Worm (Caenorhabditis elegans) whole organism, L4/young adult: ENCODE results near the gene R10E8.5.
A peak's percentile ranks its signal among the peaks of the same experiment; 100 is the strongest.
"Not testable (repeated sequence)": the region's sequence is repeated elsewhere in the genome, so short reads cannot be mapped to it uniquely, and the experiment has no call there.

Source experiments
- W03F9.2 ChIP-seq: fragments of 150-350 bp; optimal IDR thresholded peaks from 2 replicates; lab custom pipeline; 2014; ENCODE audit warnings: missing biosample characterization, missing genetic modification characterization
- dao-5 ChIP-seq: sonication (generic microtip); optimal IDR thresholded peaks from 2 replicates; lab custom pipeline; 2016; ENCODE audit warnings: missing genotype, missing genetic modification characterization, moderate library complexity, missing compliant biosample characterization
- him-1 ChIP-seq: sonication (generic microtip); optimal IDR thresholded peaks from 2 replicates; lab custom pipeline; 2016; ENCODE audit warnings: missing genotype, missing genetic modification reagents, missing genetic modification characterization, missing compliant biosample characterization

Gene R10E8.5

ce11 chrV:18254483-18254882 is at the start of gene R10E8.5:
Gene R10E8.5, plus strand, starts transcription at chrV:18254783.
- no peak for TF ChIP-seq him-1 (tag; lab: Kevin White, UChicago)
- no peak for TF ChIP-seq dao-5
- no peak for TF ChIP-seq W03F9.2 (tag; lab: Kevin White, UChicago)

DNA sequence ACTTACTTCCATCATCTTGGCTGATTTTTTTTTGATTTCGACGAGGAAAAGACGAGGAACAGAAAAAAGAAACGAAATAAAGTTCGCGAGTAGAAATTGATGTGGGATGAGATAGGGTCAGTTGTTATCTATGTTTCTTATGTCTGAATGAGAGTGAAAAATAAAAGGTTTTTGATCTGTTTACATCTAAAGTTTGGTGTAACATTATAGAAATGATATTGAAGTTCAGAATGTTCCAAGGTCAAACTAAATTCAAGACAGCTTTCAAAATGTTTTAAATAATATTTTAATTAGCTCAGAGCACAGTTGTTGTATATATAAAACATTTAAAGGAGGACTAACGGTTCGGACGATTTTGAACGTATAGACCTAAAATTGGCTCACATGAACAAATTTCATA is 45.5 kb upstream of the R10E8.5 start, which contains the start of gene F16H6.7:
F16H6.7 (minus strand) TSS at position 101 of the 400 bp plus-strand sequence.
- TF ChIP-seq him-1 (tag; lab: Kevin White, UChicago), result no peak
- TF ChIP-seq W03F9.2 (tag; lab: Kevin White, UChicago), result no peak
- no peak for TF ChIP-seq dao-5

- TF ChIP-seq W03F9.2 (tag; lab: Kevin White, UChicago), result no peak
- TF ChIP-seq him-1 (tag; lab: Kevin White, UChicago), result no peak
- no peak for TF ChIP-seq dao-5
Observed at ce11 chrV:18212848-18213247, 41.7 kb upstream of the R10E8.5 start.

ce11 chrV:18216175-18216574 is 38.4 kb upstream of the R10E8.5 start, which contains the start of gene F16H6.8:
Gene F16H6.8, minus strand, starts transcription at chrV:18216275.
- TF ChIP-seq W03F9.2 (tag; lab: Kevin White, UChicago); him-1 (tag; lab: Kevin White, UChicago); dao-5: not testable (repeated sequence)

- not testable (repeated sequence) for TF ChIP-seq him-1 (tag; lab: Kevin White, UChicago); W03F9.2 (tag; lab: Kevin White, UChicago); dao-5
Observed at ce11 chrV:18216784-18217183, 37.8 kb upstream of the R10E8.5 start, which contains the start of gene F16H6.9. Gene F16H6.9, plus strand, starts transcription at chrV:18217084.

ce11 chrV:18224353-18224752 is 30.2 kb upstream of the R10E8.5 start, which contains the start of gene F16H6.10:
Gene F16H6.10, minus strand, starts transcription at chrV:18224453.
- TF ChIP-seq him-1 (tag; lab: Kevin White, UChicago), result no peak
- TF ChIP-seq W03F9.2 (tag; lab: Kevin White, UChicago), result no peak
- no peak for TF ChIP-seq dao-5

ce11 chrV:18235808-18236207 is 18.8 kb upstream of the R10E8.5 start:
- TF ChIP-seq W03F9.2 (tag; lab: Kevin White, UChicago) (no peak), dao-5 (no peak), him-1 (tag; lab: Kevin White, UChicago) (no peak)

DNA sequence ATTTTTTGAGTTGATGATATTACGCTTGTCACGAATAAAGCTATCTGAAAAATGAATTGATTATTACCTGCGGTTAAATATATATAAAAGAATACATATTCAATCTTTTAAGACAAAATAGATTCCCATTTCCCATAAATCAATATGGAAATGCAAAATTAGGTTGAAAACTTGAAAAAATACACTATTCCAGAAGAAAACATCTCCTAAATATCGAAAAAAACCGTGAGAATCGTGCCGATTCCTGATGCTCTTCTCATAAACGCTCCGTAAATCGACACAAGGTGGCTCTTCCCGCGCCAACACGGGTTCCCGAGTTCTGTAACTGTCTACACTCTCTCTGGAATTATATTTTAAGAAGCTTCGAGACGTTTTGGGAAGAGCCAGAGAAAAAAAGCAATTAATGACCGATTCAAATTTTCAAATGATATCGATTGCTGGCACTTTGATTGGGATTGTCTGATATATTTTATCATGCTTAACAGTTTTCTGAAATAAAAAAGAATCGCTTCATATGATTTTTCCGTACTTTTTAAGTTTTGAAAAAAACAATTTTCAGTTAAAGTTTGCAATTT is 17.8 kb upstream of the R10E8.5 start, which contains the start of gene R10E8.3:
R10E8.3 (minus strand) TSS at position 51 of the 575 bp plus-strand sequence.
- TF ChIP-seq him-1 (tag; lab: Kevin White, UChicago) (no peak), W03F9.2 (tag; lab: Kevin White, UChicago) (no peak), dao-5 (no peak)

DNA sequence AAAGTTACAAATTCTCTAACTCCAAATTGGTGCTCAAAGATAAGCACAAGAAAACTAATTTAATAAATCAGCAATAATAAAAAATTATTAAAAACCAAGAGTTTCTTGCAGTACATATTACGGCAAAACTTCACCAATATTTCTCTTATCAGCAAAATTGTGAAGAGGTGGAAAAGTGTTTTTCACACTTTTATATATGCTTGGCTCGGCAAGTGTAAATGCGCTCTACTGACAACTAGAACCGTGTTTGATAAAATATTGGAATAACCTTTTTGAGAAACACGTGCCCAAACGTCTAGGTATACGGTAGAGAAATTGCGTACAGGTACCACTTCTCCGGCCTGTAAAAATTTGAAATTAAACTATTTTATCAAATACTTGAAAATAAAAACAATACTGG is 13.3 kb upstream of the R10E8.5 start, which contains the start of gene R10E8.8:
R10E8.8 (minus strand) TSS at position 343 of the 400 bp plus-strand sequence.
- TF ChIP-seq W03F9.2 (tag; lab: Kevin White, UChicago) (peak; percentile 30), dao-5 (no peak)

DNA sequence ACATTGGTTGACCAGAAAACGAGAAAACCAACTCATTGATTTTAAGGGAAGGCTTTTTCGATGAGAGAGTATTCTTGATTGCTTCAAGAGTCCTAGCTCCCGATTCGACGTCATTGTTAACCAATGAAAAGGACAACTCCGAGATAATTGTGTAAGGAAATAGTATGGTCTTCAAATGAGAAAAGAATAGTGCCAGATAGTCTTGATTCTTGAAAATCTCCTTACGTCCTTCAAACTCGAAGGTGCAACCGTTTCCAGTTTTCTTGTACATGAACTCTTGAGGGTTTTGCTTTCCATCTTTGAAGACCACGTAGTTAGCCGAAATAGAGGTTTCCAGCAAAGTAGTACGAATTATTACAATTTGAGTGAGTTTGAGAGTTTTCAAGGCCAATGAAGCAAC is 11.4 kb upstream of the R10E8.5 start:
- no peak for TF ChIP-seq dao-5
- TF ChIP-seq W03F9.2 (tag; lab: Kevin White, UChicago), result no peak
- no peak for TF ChIP-seq him-1 (tag; lab: Kevin White, UChicago)

ce11 chrV:18244408-18244807 is 10.2 kb upstream of the R10E8.5 start:
- no peak for TF ChIP-seq dao-5
- no peak for TF ChIP-seq him-1 (tag; lab: Kevin White, UChicago)
- TF ChIP-seq W03F9.2 (tag; lab: Kevin White, UChicago), result no peak

- TF ChIP-seq dao-5 (no peak), him-1 (tag; lab: Kevin White, UChicago) (no peak)
Observed at ce11 chrV:18246077-18246476, 8.5 kb upstream of the R10E8.5 start.

DNA sequence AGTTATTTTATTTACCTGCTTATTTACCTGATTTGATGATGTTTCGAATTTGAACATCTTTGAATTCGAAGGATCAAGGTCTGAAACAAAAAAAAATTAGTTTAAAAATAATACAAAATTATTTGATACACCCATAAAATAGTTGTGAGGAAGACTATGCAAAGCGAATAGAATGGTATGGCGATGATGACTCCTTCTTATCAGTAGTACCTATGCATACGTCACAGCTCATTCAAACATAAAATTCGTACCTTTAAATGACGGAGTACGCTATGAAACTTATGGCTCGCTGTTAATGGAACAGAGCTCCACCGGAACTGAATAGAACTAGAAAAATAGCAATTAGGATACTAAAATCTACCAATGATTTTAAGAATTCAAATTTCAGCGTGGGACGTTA is 2.3 kb upstream of the R10E8.5 start, which contains the start of gene R10E8.1:
R10E8.1 (minus strand) TSS at position 178 of the 400 bp plus-strand sequence.
- TF ChIP-seq him-1 (tag; lab: Kevin White, UChicago) (no peak), dao-5 (no peak), W03F9.2 (tag; lab: Kevin White, UChicago) (no peak)

- TF ChIP-seq him-1 (tag; lab: Kevin White, UChicago), result no peak
- TF ChIP-seq W03F9.2 (tag; lab: Kevin White, UChicago), result no peak
- no peak for TF ChIP-seq dao-5
Observed at ce11 chrV:18253494-18253893, 1.1 kb upstream of the R10E8.5 start, which contains the start of gene R10E8.2. Gene R10E8.2, plus strand, starts transcription at chrV:18253794.
